Fruit fly (Drosophila melanogaster) whole organism, embryonic: ENCODE data around the gene Sbds.

Experiments used
- Antp ChIP-seq: fragments of 200-800 bp; sonication (Bioruptor generic); optimal IDR thresholded peaks from 3 replicates; lab custom pipeline; 2016; ENCODE audit warnings: missing biosample characterization, missing genetic modification characterization
- BEAF-32 ChIP-seq: fragments of 200-800 bp; sonication (Bioruptor generic); optimal IDR thresholded peaks from 3 replicates; lab custom pipeline; 2017; ENCODE audit warnings: missing biosample characterization, missing genetic modification characterization, mild to moderate bottlenecking, moderate library complexity, missing genetic modification reagents
- CG10654 ChIP-seq: fragments of 200-800 bp; sonication (Bioruptor generic); optimal IDR thresholded peaks from 2 replicates; lab custom pipeline; 2016; ENCODE audit warnings: missing biosample characterization, missing genetic modification characterization
- CG11093 ChIP-seq: fragments of 200-800 bp; sonication (Bioruptor generic); IDR thresholded peaks from 3 replicates; pipeline ENCODE4 v1.3.6; 2022; ENCODE audit warnings: missing biosample characterization, missing genetic modification characterization
- CG11504 ChIP-seq: fragments of 200-800 bp; sonication (Bioruptor generic); optimal IDR thresholded peaks from 3 replicates; lab custom pipeline; 2019; ENCODE audit warnings: missing biosample characterization, mild to moderate bottlenecking, missing genetic modification characterization, moderate library complexity
- CG12299 ChIP-seq: fragments of 200-800 bp; sonication (Bioruptor generic); optimal IDR thresholded peaks from 2 replicates; lab custom pipeline; 2018; ENCODE audit warnings: missing biosample characterization, mild to moderate bottlenecking, missing genetic modification characterization
- CG12659 ChIP-seq: fragments of 200-800 bp; sonication (Bioruptor generic); optimal IDR thresholded peaks from 3 replicates; lab custom pipeline; 2017; ENCODE audit warnings: mild to moderate bottlenecking, missing biosample characterization, missing genetic modification reagents, missing genetic modification characterization
- CG13424 ChIP-seq: fragments of 200-800 bp; sonication (Bioruptor generic); optimal IDR thresholded peaks from 2 replicates; lab custom pipeline; 2019; ENCODE audit warnings: missing biosample characterization, mild to moderate bottlenecking, missing genetic modification characterization, moderate library complexity
- CG13775 ChIP-seq: fragments of 200-800 bp; sonication (Bioruptor generic); optimal IDR thresholded peaks from 3 replicates; lab custom pipeline; 2017; ENCODE audit warnings: missing biosample characterization, mild to moderate bottlenecking, missing genetic modification characterization
- CG14667 ChIP-seq: fragments of 200-800 bp; sonication (Bioruptor generic); IDR thresholded peaks from 2 replicates; pipeline ENCODE4 v1.3.6; 2022; ENCODE audit warnings: missing biosample characterization, missing genetic modification characterization
- CG17385 ChIP-seq: fragments of 200-800 bp; sonication (Bioruptor generic); optimal IDR thresholded peaks from 3 replicates; lab custom pipeline; 2018; ENCODE audit warnings: missing biosample characterization, mild to moderate bottlenecking, missing genetic modification characterization
- CG2678 ChIP-seq: fragments of 200-800 bp; sonication (Bioruptor generic); optimal IDR thresholded peaks from 3 replicates; lab custom pipeline; 2019; ENCODE audit warnings: missing biosample characterization, mild to moderate bottlenecking, missing genetic modification characterization, moderate library complexity
- CG3838 ChIP-seq: fragments of 200-800 bp; sonication (Bioruptor generic); optimal IDR thresholded peaks from 3 replicates; lab custom pipeline; 2016; ENCODE audit warnings: missing biosample characterization, missing genetic modification characterization
- CG6765 ChIP-seq: fragments of 200-800 bp; sonication (Bioruptor generic); optimal IDR thresholded peaks from 3 replicates; lab custom pipeline; 2017; ENCODE audit warnings: missing biosample characterization, mild to moderate bottlenecking, missing genetic modification characterization
- CG7556 ChIP-seq: fragments of 200-800 bp; sonication (Bioruptor generic); optimal IDR thresholded peaks from 2 replicates; lab custom pipeline; 2017; ENCODE audit warnings: missing biosample characterization, mild to moderate bottlenecking, missing genetic modification characterization
- CG7928 ChIP-seq: fragments of 200-800 bp; sonication (Bioruptor generic); optimal IDR thresholded peaks from 2 replicates; lab custom pipeline; 2017; ENCODE audit warnings: missing biosample characterization, mild to moderate bottlenecking, missing genetic modification characterization
- CG7963 ChIP-seq: fragments of 200-800 bp; sonication (Bioruptor generic); IDR thresholded peaks from 3 replicates; pipeline ENCODE4 v1.3.6; 2022; ENCODE audit warnings: missing biosample characterization, missing genetic modification characterization; ENCODE audit not compliant: partially characterized antibody
- CG9817 ChIP-seq: fragments of 200-800 bp; sonication (Bioruptor generic); optimal IDR thresholded peaks from 2 replicates; lab custom pipeline; 2018; ENCODE audit warnings: missing biosample characterization, mild to moderate bottlenecking, missing genetic modification characterization, moderate library complexity
- CHES-1-like ChIP-seq: fragments of 200-800 bp; sonication (Bioruptor generic); optimal IDR thresholded peaks from 2 replicates; lab custom pipeline; 2016; ENCODE audit warnings: missing biosample characterization, missing genetic modification characterization
- Camta ChIP-seq: fragments of 200-800 bp; sonication (Bioruptor generic); optimal IDR thresholded peaks from 2 replicates; lab custom pipeline; 2016; ENCODE audit warnings: missing biosample characterization, missing genetic modification characterization
- CkIIα-i1 ChIP-seq: fragments of 200-800 bp; sonication (Bioruptor generic); IDR thresholded peaks from 2 replicates; pipeline ENCODE4 v1.3.6; 2022; ENCODE audit warnings: missing biosample characterization, missing genetic modification characterization
- D19A ChIP-seq: fragments of 200-800 bp; optimal IDR thresholded peaks from 3 replicates; lab custom pipeline; 2019; ENCODE audit warnings: missing biosample characterization, mild to moderate bottlenecking, missing genetic modification characterization, moderate library complexity
- E2f1 ChIP-seq: fragments of 200-800 bp; sonication (Bioruptor generic); IDR thresholded peaks from 2 replicates; pipeline ENCODE4 v1.3.6; 2022; ENCODE audit warnings: missing biosample characterization, missing genetic modification characterization
- Fer3 ChIP-seq: fragments of 200-800 bp; sonication (Bioruptor generic); optimal IDR thresholded peaks from 2 replicates; lab custom pipeline; 2018; ENCODE audit warnings: missing biosample characterization, mild to moderate bottlenecking, missing genetic modification characterization, moderate library complexity
- Hsf ChIP-seq: fragments of 200-800 bp; sonication (Bioruptor generic); optimal IDR thresholded peaks from 3 replicates; lab custom pipeline; 2016; ENCODE audit warnings: missing biosample characterization, missing genetic modification characterization
- Mad ChIP-seq: fragments of 200-800 bp; sonication (Bioruptor generic); optimal IDR thresholded peaks from 2 replicates; lab custom pipeline; 2016; ENCODE audit warnings: missing biosample characterization, missing genetic modification characterization
- NC2β ChIP-seq: fragments of 200-800 bp; sonication (Bioruptor generic); optimal IDR thresholded peaks from 2 replicates; lab custom pipeline; 2016; ENCODE audit warnings: missing biosample characterization, missing genetic modification characterization
- NfI ChIP-seq: fragments of 200-800 bp; sonication (Bioruptor generic); optimal IDR thresholded peaks from 3 replicates; lab custom pipeline; 2018; ENCODE audit warnings: missing biosample characterization, mild to moderate bottlenecking, missing genetic modification characterization, moderate library complexity
- Stat92E ChIP-seq, 3 experiments: fragments of >200 bp in 2 of 3; fragments of 200-800 bp in 1 of 3; sonication (Bioruptor generic) in 1 of 3; optimal IDR thresholded peaks; 2 replicates each; lab custom pipeline; 2017 to 2019; ENCODE audit warnings: missing biosample characterization in 3 of 3, missing genetic modification characterization in 3 of 3, mild to moderate bottlenecking in 1 of 3, moderate library complexity in 1 of 3
- Taf1 ChIP-seq: fragments of 200-800 bp; sonication (Bioruptor generic); IDR thresholded peaks from 2 replicates; pipeline ENCODE4 v1.3.6; 2022; ENCODE audit warnings: missing biosample characterization, missing genetic modification characterization
- Usf ChIP-seq: fragments of 200-800 bp; sonication (Bioruptor generic); optimal IDR thresholded peaks from 2 replicates; lab custom pipeline; 2017; ENCODE audit warnings: missing genotype, missing biosample characterization, missing genetic modification characterization
- Xrp1 ChIP-seq: fragments of 200-800 bp; sonication (Bioruptor generic); IDR thresholded peaks from 2 replicates; pipeline ENCODE4 v1.3.6; 2022; ENCODE audit warnings: missing biosample characterization, missing genetic modification characterization
- ab ChIP-seq: fragments of 200-800 bp; sonication (Bioruptor generic); optimal IDR thresholded peaks from 2 replicates; lab custom pipeline; 2016; ENCODE audit warnings: missing biosample characterization, missing genetic modification characterization
- bsh ChIP-seq, 2 experiments: fragments of 200-800 bp; sonication (Bioruptor generic); optimal IDR thresholded peaks; 2 replicates each; lab custom pipeline; 2017 to 2018; ENCODE audit warnings: mild to moderate bottlenecking in 2 of 2, missing biosample characterization in 2 of 2, missing genetic modification characterization in 2 of 2, moderate library complexity in 1 of 2
- chn ChIP-seq: fragments of 200-800 bp; sonication (Bioruptor generic); optimal IDR thresholded peaks from 2 replicates; lab custom pipeline; 2016; ENCODE audit warnings: missing biosample characterization, missing genetic modification characterization
- crol ChIP-seq: fragments of 200-800 bp; sonication (Bioruptor generic); IDR thresholded peaks from 2 replicates; pipeline ENCODE4 v1.3.6; 2022; ENCODE audit warnings: missing biosample characterization, missing genetic modification characterization
- dpn ChIP-seq, 2 experiments: fragments of 200-800 bp; sonication (Bioruptor generic); optimal IDR thresholded peaks; 3 replicates each; lab custom pipeline; 2016; ENCODE audit warnings: missing biosample characterization in 2 of 2, missing genetic modification characterization in 2 of 2
- eyg ChIP-seq: fragments of 200-800 bp; sonication (Bioruptor generic); optimal IDR thresholded peaks from 3 replicates; lab custom pipeline; 2016; ENCODE audit warnings: missing biosample characterization, missing genetic modification characterization
- fd96Cb ChIP-seq: fragments of 200-800 bp; sonication (Bioruptor generic); optimal IDR thresholded peaks from 2 replicates; lab custom pipeline; 2018; ENCODE audit warnings: missing biosample characterization, mild to moderate bottlenecking, missing genetic modification characterization, moderate library complexity
- gsb-n ChIP-seq: fragments of 200-800 bp; sonication (Bioruptor generic); optimal IDR thresholded peaks from 3 replicates; lab custom pipeline; 2018; ENCODE audit warnings: missing biosample characterization, mild to moderate bottlenecking, missing genetic modification characterization
- jigr1 ChIP-seq: fragments of 200-800 bp; sonication (Bioruptor generic); IDR thresholded peaks from 3 replicates; pipeline ENCODE4 v1.3.6; 2022; ENCODE audit warnings: missing biosample characterization, missing genetic modification characterization
- knrl ChIP-seq: fragments of 200-800 bp; sonication (Bioruptor generic); IDR thresholded peaks from 3 replicates; pipeline ENCODE4 v1.3.6; 2022; ENCODE audit warnings: missing biosample characterization, missing genetic modification characterization; ENCODE audit not compliant: partially characterized antibody
- nmo ChIP-seq: fragments of 200-800 bp; sonication (Bioruptor generic); optimal IDR thresholded peaks from 2 replicates; lab custom pipeline; 2018; ENCODE audit warnings: missing biosample characterization, mild to moderate bottlenecking, missing genetic modification characterization, moderate library complexity
- oc ChIP-seq: fragments of 200-800 bp; sonication (Bioruptor generic); optimal IDR thresholded peaks from 2 replicates; lab custom pipeline; 2018; ENCODE audit warnings: missing biosample characterization, mild to moderate bottlenecking, missing genetic modification characterization, moderate library complexity
- seq ChIP-seq: fragments of 200-800 bp; sonication (Bioruptor generic); IDR thresholded peaks from 2 replicates; pipeline ENCODE4 v1.3.6; 2022; ENCODE audit warnings: missing biosample characterization, missing genetic modification characterization
- tio ChIP-seq: fragments of 200-800 bp; sonication (Bioruptor generic); optimal IDR thresholded peaks from 2 replicates; lab custom pipeline; 2017; ENCODE audit warnings: missing biosample characterization, missing genetic modification characterization, inconsistent platforms
- ttk ChIP-seq: fragments of 200-800 bp; sonication (Bioruptor generic); IDR thresholded peaks from 2 replicates; pipeline ENCODE4 v2.1.2; 2022; ENCODE audit warnings: missing biosample characterization, missing genetic modification characterization
- vnd ChIP-seq: fragments of 200-800 bp; sonication (Bioruptor generic); IDR thresholded peaks from 3 replicates; pipeline ENCODE4 v1.3.6; 2022; ENCODE audit warnings: missing biosample characterization, missing genetic modification characterization; ENCODE audit not compliant: partially characterized antibody
- zf30C ChIP-seq: fragments of 200-800 bp; sonication (Bioruptor generic); optimal IDR thresholded peaks from 3 replicates; lab custom pipeline; 2018; ENCODE audit warnings: missing biosample characterization, mild to moderate bottlenecking, missing genetic modification characterization

Sbds gene

DNA sequence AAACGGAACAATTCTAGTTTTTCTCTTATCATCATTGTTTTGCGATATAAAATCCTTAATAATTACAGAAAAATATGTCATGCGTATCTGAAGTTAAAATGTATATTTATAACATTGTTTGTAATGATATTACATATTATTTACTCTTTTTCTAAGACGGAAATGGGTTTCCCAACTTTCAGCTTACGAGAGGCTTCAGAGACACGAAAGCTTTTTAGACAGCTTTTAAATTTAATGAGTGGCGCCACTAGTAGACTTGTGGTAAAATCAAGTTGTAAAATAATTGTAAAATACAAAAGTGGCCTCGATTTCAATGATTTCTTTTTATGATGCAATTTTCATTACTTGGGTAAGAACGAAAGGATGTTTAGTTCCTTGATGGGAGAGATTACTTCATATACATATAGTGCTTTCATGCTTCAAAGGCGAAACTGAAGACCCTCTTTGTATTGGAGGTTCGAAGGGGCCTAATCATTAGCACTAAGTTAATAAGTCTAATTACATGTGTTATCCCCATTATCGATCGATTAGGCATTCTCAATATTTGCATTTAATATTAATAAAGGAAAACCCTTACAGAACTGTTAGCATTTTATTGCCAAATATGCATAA is 43.6 kb upstream of the Sbds start (continued):
- TF ChIP-seq CG11093 (GFP tag; lab: Robert Waterston, UW) (peak; percentile 25; the same call in 2 of the 3 replicates), CG13775 (GFP tag; lab: Kevin White, UChicago) (peak; percentile 76), bsh (GFP tag; optimal IDR thresholded peaks at IDR 0.05; lab: Kevin White, UChicago) (peak in 1 of 2 experiments; percentile 75), vnd (GFP tag; lab: Robert Waterston, UW) (no peak), CG7556 (GFP tag; lab: Kevin White, UChicago) (peak; percentile 72), zf30C (no peak), Xrp1 (GFP tag; lab: Robert Waterston, UW) (peak; percentile 27; the same call in 1 of the 2 replicates), knrl (GFP tag; lab: Robert Waterston, UW) (no peak), Camta (GFP tag; lab: Kevin White, UChicago) (peak; percentile 86), CG12299 (peak; percentile 81), seq (GFP tag; lab: Robert Waterston, UW) (peak; percentile 72), E2f1 (GFP tag; lab: Robert Waterston, UW) (peak; percentile 83), ttk (GFP tag; lab: Robert Waterston, UW) (peak; percentile 86), Mad (GFP tag; lab: Kevin White, UChicago) (peak; percentile 53), CG12659 (GFP tag; lab: Kevin White, UChicago) (peak; percentile 88), CG13424 (peak; percentile 54), CG9817 (tag; lab: Kevin White, UChicago) (peak; percentile 95), crol (GFP tag; lab: Robert Waterston, UW) (0 out of 2 replicates have a peak, but pooled peaks have one; percentile 41), Hsf (GFP tag; lab: Kevin White, UChicago) (peak; percentile 78), CG10654 (peak; percentile 92), BEAF-32 (GFP tag; lab: Kevin White, UChicago) (no peak), nmo (GFP tag; lab: Kevin White, UChicago) (peak; percentile 58), CG2678 (tag; lab: Kevin White, UChicago) (peak; percentile 72), CG17385 (GFP tag; lab: Kevin White, UChicago) (peak; percentile 82), eyg (GFP tag; lab: Kevin White, UChicago) (peak; percentile 76), ab (GFP tag; lab: Kevin White, UChicago) (no peak), fd96Cb (tag; lab: Kevin White, UChicago) (peak; percentile 47), Taf1 (GFP tag; lab: Robert Waterston, UW) (peak; percentile 48; the same call in 1 of the 2 replicates), CG7963 (GFP tag; lab: Robert Waterston, UW) (no peak), tio (peak; percentile 76), CG6765 (GFP tag; lab: Kevin White, UChicago) (peak; percentile 96), dpn (GFP tag; optimal IDR thresholded peaks at IDR 0.05; lab: Kevin White, UChicago) (peak; percentile 65 to 79), CG11504 (tag; lab: Kevin White, UChicago) (peak; percentile 74), CG3838 (GFP tag; lab: Kevin White, UChicago) (peak; percentile 52), Usf (GFP tag; lab: Kevin White, UChicago) (no peak), jigr1 (no peak), CHES-1-like (peak; percentile 18), CG7928 (GFP tag; lab: Kevin White, UChicago) (peak; percentile 61), Antp (GFP tag; lab: Kevin White, UChicago) (peak; percentile 83), oc (no peak), CkIIα-i1 (GFP tag; lab: Robert Waterston, UW) (no peak), Fer3 (tag; lab: Kevin White, UChicago) (peak; percentile 94), gsb-n (peak; percentile 70), D19A (tag; lab: Kevin White, UChicago) (no peak), chn (GFP tag; lab: Kevin White, UChicago) (peak; percentile 54), CG14667 (GFP tag; lab: Robert Waterston, UW) (peak; percentile 40; the same call in 1 of the 2 replicates), NC2β (GFP tag; lab: Kevin White, UChicago) (peak; percentile 58), NfI (GFP tag; lab: Kevin White, UChicago) (peak; percentile 96), Stat92E (GFP tag; optimal IDR thresholded peaks at IDR 0.05; lab: Kevin White, UChicago) (no peak)
